Fruit fly (Drosophila melanogaster): ENCODE measurements around the gene CG9168.

DNA sequence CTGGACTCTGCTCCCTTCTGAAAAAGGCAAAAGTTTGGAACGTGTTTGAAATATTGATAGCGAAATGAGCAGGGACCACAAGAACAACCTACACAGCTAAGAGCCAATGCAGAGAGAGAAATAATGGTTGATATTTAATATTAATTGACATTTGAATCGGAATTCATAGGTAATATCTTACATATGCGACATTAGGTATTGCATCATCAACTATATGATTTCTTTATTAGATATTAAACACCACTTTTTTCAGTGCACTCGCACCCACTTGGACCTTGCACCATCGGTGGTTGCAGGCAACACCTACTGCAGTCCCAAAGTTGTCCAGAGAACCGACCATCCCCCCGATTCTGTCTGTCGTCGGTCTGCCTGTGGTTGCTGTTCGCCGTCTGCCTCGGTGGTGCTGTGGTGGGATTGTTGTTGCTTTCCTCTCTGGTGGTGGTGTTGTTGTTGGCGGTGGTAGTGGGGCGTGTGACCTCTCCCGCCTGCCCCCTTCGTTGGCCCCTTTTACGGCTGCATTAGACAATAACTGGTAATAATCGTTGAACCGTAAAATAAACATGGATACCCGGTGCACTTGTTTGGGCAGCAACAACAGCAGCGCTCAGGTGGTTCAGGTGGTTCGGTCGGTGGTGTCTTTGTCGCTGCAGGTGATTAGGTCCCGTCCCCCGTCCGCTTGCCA is 31.9 kb upstream of the CG9168 start:
- no peak for TF ChIP-seq psq (optimal IDR thresholded peaks at IDR 0.05)
- no peak for TF ChIP-seq h (optimal IDR thresholded peaks at IDR 0.05)
- no peak for TF ChIP-seq ttk (optimal IDR thresholded peaks at IDR 0.05)
- TF ChIP-seq Sin3A (optimal IDR thresholded peaks at IDR 0.05) = no peak
- no peak for TF ChIP-seq Myc (optimal IDR thresholded peaks at IDR 0.05)
- no peak for TF ChIP-seq insv (optimal IDR thresholded peaks at IDR 0.05)

All from Kc167 (cell line).